Worm (Caenorhabditis elegans) whole organism, L1 larva: ENCODE measurements around the gene F43C11.10.

ENCODE experiments used
- C04F5.9 ChIP-seq: sonication (generic microtip); optimal IDR thresholded peaks from 2 replicates; lab custom pipeline; 2016; ENCODE audit warnings: missing genetic modification characterization, missing compliant biosample characterization
- C16A3.4 ChIP-seq: fragments of 150-350 bp; optimal IDR thresholded peaks from 2 replicates; lab custom pipeline; 2014; ENCODE audit warnings: missing biosample characterization, missing genetic modification characterization
- C34B4.2 ChIP-seq: sonication (generic microtip); optimal IDR thresholded peaks from 2 replicates; lab custom pipeline; 2017; ENCODE audit warnings: mild to moderate bottlenecking, missing genetic modification characterization, missing compliant biosample characterization
- F16B12.6 ChIP-seq: fragments of 150-350 bp; optimal IDR thresholded peaks from 2 replicates; lab custom pipeline; 2014; ENCODE audit warnings: missing biosample characterization, missing genetic modification characterization
- ama-1 ChIP-seq: fragments of 150-350 bp; optimal IDR thresholded peaks from 2 replicates; lab custom pipeline; 2014
- blmp-1 ChIP-seq: fragments of 150-350 bp; optimal IDR thresholded peaks from 2 replicates; lab custom pipeline; 2014; ENCODE audit warnings: missing biosample characterization, missing genetic modification characterization
- ceh-63 ChIP-seq: fragments of 200-800 bp; sonication (Bioruptor generic); optimal IDR thresholded peaks from 2 replicates; lab custom pipeline; 2018; ENCODE audit warnings: mild to moderate bottlenecking, missing genetic modification characterization, missing compliant biosample characterization
- ceh-82 ChIP-seq, 3 experiments: fragments of 150-350 bp in 1 of 3; sonication (generic microtip) in 2 of 3; optimal IDR thresholded peaks; 2 replicates each; lab custom pipeline; 2014 to 2017; ENCODE audit warnings: missing biosample characterization in 3 of 3, missing genetic modification characterization in 3 of 3
- ceh-88 ChIP-seq: fragments of 200-800 bp; sonication (Bioruptor generic); IDR thresholded peaks from 2 replicates; pipeline ENCODE4 v1.3.6; 2022; ENCODE audit warnings: missing genetic modification characterization, missing compliant biosample characterization
- ceh-90 ChIP-seq: sonication (generic microtip); optimal IDR thresholded peaks from 2 replicates; lab custom pipeline; 2016; ENCODE audit warnings: missing genetic modification characterization, missing compliant biosample characterization
- egl-13 ChIP-seq: sonication (generic microtip); optimal IDR thresholded peaks from 2 replicates; lab custom pipeline; 2016; ENCODE audit warnings: missing genotype, missing genetic modification reagents, missing genetic modification characterization, missing compliant biosample characterization
- elt-3 ChIP-seq, 6 experiments: fragments of 150-350 bp in 1 of 6; sonication (generic microtip); optimal IDR thresholded peaks; 2 replicates each; lab custom pipeline; 2017 to 2018; ENCODE audit warnings: missing biosample characterization in 6 of 6, missing genetic modification characterization in 6 of 6, inconsistent platforms in 1 of 6
- ets-5 ChIP-seq: fragments of 200-800 bp; sonication (Bioruptor generic); IDR thresholded peaks from 2 replicates; pipeline ENCODE4 v1.3.6; 2022; ENCODE audit warnings: missing genetic modification characterization, missing compliant biosample characterization
- fkh-10 ChIP-seq: sonication (generic microtip); optimal IDR thresholded peaks from 2 replicates; lab custom pipeline; 2017; ENCODE audit warnings: missing biosample characterization, missing genetic modification reagents, missing genetic modification characterization
- fos-1 ChIP-seq: fragments of 150-350 bp; optimal IDR thresholded peaks from 2 replicates; lab custom pipeline; 2014; ENCODE audit warnings: missing biosample characterization, missing genetic modification characterization
- grh-1 ChIP-seq: fragments of 200-800 bp; sonication (Bioruptor generic); IDR thresholded peaks from 2 replicates; pipeline ENCODE4 v1.3.6; 2022; ENCODE audit warnings: missing genetic modification reagents, missing genetic modification characterization, missing compliant biosample characterization
- irx-1 ChIP-seq: sonication (generic microtip); optimal IDR thresholded peaks from 2 replicates; lab custom pipeline; 2016; ENCODE audit warnings: missing genetic modification characterization, missing compliant biosample characterization
- isw-1 ChIP-seq: fragments of 200-800 bp; sonication (Bioruptor generic); IDR thresholded peaks from 2 replicates; pipeline ENCODE4 v1.3.6; 2022; ENCODE audit warnings: missing genetic modification characterization, missing compliant biosample characterization
- jun-1 ChIP-seq: fragments of 150-350 bp; optimal IDR thresholded peaks from 2 replicates; lab custom pipeline; 2014; ENCODE audit warnings: missing biosample characterization, missing genetic modification reagents, missing genetic modification characterization
- lin-15B ChIP-seq: fragments of 150-350 bp; sonication (generic microtip); optimal IDR thresholded peaks from 3 replicates; lab custom pipeline; 2014; ENCODE audit warnings: missing biosample characterization, missing genetic modification characterization
- lin-39 ChIP-seq: fragments of 150-350 bp; optimal IDR thresholded peaks from 2 replicates; lab custom pipeline; 2014; ENCODE audit warnings: missing biosample characterization, missing genetic modification reagents, missing genetic modification characterization
- lsy-2 ChIP-seq, 2 experiments: fragments of 150-350 bp; optimal IDR thresholded peaks; 2 replicates each; lab custom pipeline; 2014; ENCODE audit warnings: missing biosample characterization in 2 of 2, missing genetic modification characterization in 2 of 2
- mef-2 ChIP-seq: fragments of 150-350 bp; optimal IDR thresholded peaks from 2 replicates; lab custom pipeline; 2014; ENCODE audit warnings: missing biosample characterization, missing genetic modification characterization
- mep-1 ChIP-seq: fragments of 150-350 bp; optimal IDR thresholded peaks from 2 replicates; lab custom pipeline; 2014; ENCODE audit warnings: missing biosample characterization, missing genetic modification characterization
- nhr-11 ChIP-seq: fragments of 150-350 bp; optimal IDR thresholded peaks from 2 replicates; lab custom pipeline; 2014; ENCODE audit warnings: missing biosample characterization, missing genetic modification characterization
- nhr-19 ChIP-seq: fragments of 200-800 bp; sonication (Bioruptor generic); conservative IDR thresholded peaks from 2 replicates; pipeline ENCODE4 v1.3.6; 2022; ENCODE audit warnings: missing genetic modification characterization, missing compliant biosample characterization
- nhr-47 ChIP-seq: sonication (generic microtip); optimal IDR thresholded peaks from 2 replicates; lab custom pipeline; 2016; ENCODE audit warnings: mild to moderate bottlenecking, missing genetic modification characterization, moderate library complexity, missing compliant biosample characterization
- nhr-76 ChIP-seq: sonication (generic microtip); optimal IDR thresholded peaks from 2 replicates; lab custom pipeline; 2017; ENCODE audit warnings: missing biosample characterization, missing genetic modification characterization
- nhr-77 ChIP-seq: fragments of 150-350 bp; optimal IDR thresholded peaks from 2 replicates; lab custom pipeline; 2014; ENCODE audit warnings: missing biosample characterization, missing genetic modification characterization
- nhr-84 ChIP-seq: sonication (generic microtip); optimal IDR thresholded peaks from 2 replicates; lab custom pipeline; 2017; ENCODE audit warnings: missing biosample characterization, missing genetic modification characterization
- pag-3 ChIP-seq: sonication (generic microtip); optimal IDR thresholded peaks from 2 replicates; lab custom pipeline; 2017; ENCODE audit warnings: missing genetic modification characterization, mild to moderate bottlenecking, missing compliant biosample characterization, antibody characterized with exemption, borderline replicate concordance; ENCODE audit not compliant: insufficient read depth
- pax-3 ChIP-seq: fragments of 200-800 bp; sonication (Bioruptor generic); optimal IDR thresholded peaks from 2 replicates; lab custom pipeline; 2018; ENCODE audit warnings: mild to moderate bottlenecking, missing genetic modification characterization, moderate library complexity, missing compliant biosample characterization
- sox-4 ChIP-seq: sonication (generic microtip); optimal IDR thresholded peaks from 2 replicates; lab custom pipeline; 2016; ENCODE audit warnings: missing genetic modification characterization, missing compliant biosample characterization
- tlp-1 ChIP-seq: fragments of 150-350 bp; optimal IDR thresholded peaks from 2 replicates; lab custom pipeline; 2014; ENCODE audit warnings: missing biosample characterization, missing genetic modification characterization
- unc-130 ChIP-seq: fragments of 150-350 bp; optimal IDR thresholded peaks from 2 replicates; lab custom pipeline; 2017; ENCODE audit warnings: missing biosample characterization, missing genetic modification characterization, inconsistent platforms
- unc-86 ChIP-seq: sonication (generic microtip); optimal IDR thresholded peaks from 2 replicates; lab custom pipeline; 2016; ENCODE audit warnings: missing genetic modification characterization, missing compliant biosample characterization
- vab-15 ChIP-seq: sonication (generic microtip); optimal IDR thresholded peaks from 2 replicates; lab custom pipeline; 2017; ENCODE audit warnings: missing genotype, mild to moderate bottlenecking, missing genetic modification characterization, missing compliant biosample characterization
- xbp-1 ChIP-seq: sonication (generic microtip); optimal IDR thresholded peaks from 2 replicates; lab custom pipeline; 2016; ENCODE audit warnings: missing genetic modification characterization, missing compliant biosample characterization

F43C11.10 gene

ce11 chrII:2352546-2352945 lies at the start of gene F43C11.10:
F43C11.10 (minus strand) TSS chrII:2352646.
- TF ChIP-seq ets-5 (no peak), lin-39 (tag; lab: Kevin White, UChicago) (no peak), jun-1 (no peak), ama-1 (lab: Kevin White, UChicago) (no peak), nhr-47 (no peak), sox-4 (tag; lab: Kevin White, UChicago) (no peak), nhr-84 (tag; lab: Kevin White, UChicago) (no peak), tlp-1 (tag; lab: Kevin White, UChicago) (no peak), lsy-2 (tag; optimal IDR thresholded peaks at IDR 0.05; lab: Kevin White, UChicago) (no peak), lin-15B (tag; lab: Kevin White, UChicago) (no peak), pax-3 (tag; lab: Kevin White, UChicago) (no peak), ceh-90 (tag; lab: Kevin White, UChicago) (no peak), mep-1 (no peak), unc-130 (no peak), vab-15 (tag; lab: Kevin White, UChicago) (no peak), fkh-10 (no peak), egl-13 (tag; lab: Kevin White, UChicago) (no peak), nhr-11 (no peak), ceh-82 (tag; optimal IDR thresholded peaks at IDR 0.05; lab: Kevin White, UChicago) (no peak)
- TF ChIP-seq, all 84 proteins: peak for 0

ce11 chrII:2399810-2400209 lies 47.4 kb upstream of the F43C11.10 start:
- no peak for TF ChIP-seq nhr-77 (tag; lab: Kevin White, UChicago)
- peak; percentile 92 for TF ChIP-seq blmp-1
- TF ChIP-seq elt-3 (tag; optimal IDR thresholded peaks at IDR 0.05; lab: Kevin White, UChicago) = peak; percentile 89 to 97 (median 91)

ce11 chrII:2398884-2399283 lies 46.4 kb upstream of the F43C11.10 start, which contains the start of gene F16G10.14:
F16G10.14 (minus strand) TSS chrII:2398984.
- TF ChIP-seq nhr-19 (GFP tag; lab: Robert Waterston, UW) (no peak), ceh-88 (GFP tag; lab: Robert Waterston, UW) (no peak), fos-1 (no peak), irx-1 (tag; lab: Kevin White, UChicago) (no peak), nhr-47 (no peak), unc-86 (tag; lab: Kevin White, UChicago) (no peak), F16B12.6 (tag; lab: Kevin White, UChicago) (no peak), C16A3.4 (no peak), pag-3 (tag; lab: Kevin White, UChicago) (no peak), jun-1 (no peak), ceh-82 (tag; optimal IDR thresholded peaks at IDR 0.05; lab: Kevin White, UChicago) (no peak), sox-4 (tag; lab: Kevin White, UChicago) (no peak), mef-2 (no peak), vab-15 (tag; lab: Kevin White, UChicago) (no peak), isw-1 (GFP tag; lab: Robert Waterston, UW) (no peak), C34B4.2 (tag; lab: Kevin White, UChicago) (no peak), ceh-63 (GFP tag; lab: Kevin White, UChicago) (no peak), pax-3 (tag; lab: Kevin White, UChicago) (no peak), nhr-84 (tag; lab: Kevin White, UChicago) (no peak)

- TF ChIP-seq F16B12.6 (tag; lab: Kevin White, UChicago) = no peak
- no peak for TF ChIP-seq nhr-11
- TF ChIP-seq ceh-88 (GFP tag; lab: Robert Waterston, UW) = no peak
- no peak for TF ChIP-seq blmp-1
- TF ChIP-seq xbp-1 (tag; lab: Kevin White, UChicago) = no peak
- TF ChIP-seq grh-1 (GFP tag; lab: Robert Waterston, UW) = no peak
- no peak for TF ChIP-seq nhr-76 (tag; lab: Kevin White, UChicago)
- no peak for TF ChIP-seq C04F5.9 (tag; lab: Kevin White, UChicago)
- no peak for TF ChIP-seq mef-2
- no peak for TF ChIP-seq ceh-82 (tag; optimal IDR thresholded peaks at IDR 0.05; lab: Kevin White, UChicago)
- TF ChIP-seq sox-4 (tag; lab: Kevin White, UChicago) = no peak
- no peak for TF ChIP-seq C34B4.2 (tag; lab: Kevin White, UChicago)
- TF ChIP-seq, all 84 proteins: peak for 0
These were observed 43.4 kb upstream of the F43C11.10 start, which contains the start of gene F16G10.13 for ce11 chrII:2395864-2396263. F16G10.13 (minus strand) TSS chrII:2395964.
